Worm (Caenorhabditis elegans) whole organism, L2 larva: ENCODE data around the gene F49C5.11.

Experiments
- mab-5 ChIP-seq: fragments of 150-350 bp; optimal IDR thresholded peaks from 2 replicates; lab custom pipeline; 2014; ENCODE audit warnings: missing biosample characterization, missing genetic modification characterization
- nhr-10 ChIP-seq: sonication (generic microtip); optimal IDR thresholded peaks from 2 replicates; lab custom pipeline; 2017; ENCODE audit warnings: missing biosample characterization, missing genetic modification characterization
- nhr-6 ChIP-seq: fragments of 150-350 bp; optimal IDR thresholded peaks from 2 replicates; lab custom pipeline; 2014; ENCODE audit warnings: missing biosample characterization, missing genetic modification characterization

- TF ChIP-seq mab-5 (no peak), nhr-10 (no peak), nhr-6 (tag; lab: Kevin White, UChicago) (no peak)
Observed at ce11 chrII:12577754-12578153, 22.1 kb downstream of the F49C5.11 start, which contains the start of gene clec-8.
